Worm (Caenorhabditis elegans): ENCODE results near the gene clec-254.

- no peak for TF ChIP-seq nhr-12 (tag; optimal IDR thresholded peaks at IDR 0.05)
- TF ChIP-seq nhr-237 (tag; optimal IDR thresholded peaks at IDR 0.05), result no peak
- TF ChIP-seq unc-39 (tag; optimal IDR thresholded peaks at IDR 0.05), result no peak
- TF ChIP-seq pha-4 (tag; optimal IDR thresholded peaks at IDR 0.05), result no peak
These were observed 7.1 kb downstream of the clec-254 start, which contains the start of gene clec-251 for ce11 chrV:18746937-18747660.

All from whole organism, mixed stage, embryonic.